Worm (Caenorhabditis elegans): Measurements from ENCODE around the gene srz-101.

srz-101 gene

DNA sequence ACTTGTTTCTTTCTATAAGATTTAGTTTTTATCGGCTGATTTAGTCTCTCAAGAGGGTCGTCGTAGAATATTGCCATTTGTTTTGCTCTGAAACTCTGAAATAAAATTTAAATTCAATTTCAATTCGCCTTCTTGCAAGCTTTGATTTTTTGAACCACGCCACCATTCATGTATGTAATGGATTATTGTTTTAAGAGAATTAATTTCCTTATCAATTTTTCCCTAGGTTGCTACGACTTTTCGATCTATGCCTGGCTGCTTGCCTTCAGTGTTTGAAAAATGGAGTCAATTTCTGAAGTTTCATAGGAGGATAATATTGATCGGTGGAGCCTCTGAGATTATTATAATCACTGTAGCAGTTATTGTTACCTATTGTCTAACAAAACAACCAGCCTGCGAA, 40.9 kb downstream of the srz-101 start, which contains the start of the genes clec-38 and clec-34:
clec-38 (minus strand) TSS at position 101 of the 400 bp plus-strand sequence.
clec-34 (plus strand) TSS at position 248 of the 400 bp plus-strand sequence.
- no peak for TF ChIP-seq let-607 (tag; optimal IDR thresholded peaks at IDR 0.05)
- TF ChIP-seq F57A8.1 (GFP tag; optimal IDR thresholded peaks at IDR 0.05): no peak
- TF ChIP-seq madf-3 (GFP tag; IDR thresholded peaks at IDR 0.05): no peak
- TF ChIP-seq chd-7 (tag; optimal IDR thresholded peaks at IDR 0.05): no peak
- no peak for TF ChIP-seq D2030.7 (GFP tag; IDR thresholded peaks at IDR 0.05)
- TF ChIP-seq ets-4 (GFP tag; optimal IDR thresholded peaks at IDR 0.05): no peak
- TF ChIP-seq F49E8.2 (tag; optimal IDR thresholded peaks at IDR 0.05; ENCODE audit: insufficient read depth): no peak
- no peak for TF ChIP-seq lsy-27 (tag; optimal IDR thresholded peaks at IDR 0.05; ENCODE audit: borderline replicate concordance, insufficient read depth)
- TF ChIP-seq F37B4.10 (GFP tag; IDR thresholded peaks at IDR 0.05): no peak
- no peak for TF ChIP-seq mes-4 (tag; optimal IDR thresholded peaks at IDR 0.05)
- no peak for TF ChIP-seq lir-1 (GFP tag; conservative IDR thresholded peaks at IDR 0.05)
- no peak for TF ChIP-seq ztf-6 (GFP tag; IDR thresholded peaks at IDR 0.05)
- TF ChIP-seq sptf-2 (GFP tag; optimal IDR thresholded peaks at IDR 0.05): no peak
- TF ChIP-seq xnd-1 (tag; optimal IDR thresholded peaks at IDR 0.05): no peak
- TF ChIP-seq dpff-1 (tag; optimal IDR thresholded peaks at IDR 0.05): no peak
- no peak for TF ChIP-seq nhr-179 (tag; optimal IDR thresholded peaks at IDR 0.05)
- TF ChIP-seq ceh-91 (GFP tag; IDR thresholded peaks at IDR 0.05): no peak

- TF ChIP-seq C17E4.6 (GFP tag; IDR thresholded peaks at IDR 0.05) (no peak), F33H1.4 (GFP tag; IDR thresholded peaks at IDR 0.05) (no peak), him-1 (tag; optimal IDR thresholded peaks at IDR 0.05) (no peak), F37B4.10 (GFP tag; IDR thresholded peaks at IDR 0.05) (no peak), rcor-1 (GFP tag; IDR thresholded peaks at IDR 0.05) (no peak), ama-1 (optimal IDR thresholded peaks at IDR 0.05) (no peak), ama-1 (GFP tag; optimal IDR thresholded peaks at IDR 0.05) (no peak), zim-3 (tag; optimal IDR thresholded peaks at IDR 0.05) (no peak), F22D6.2 (tag; optimal IDR thresholded peaks at IDR 0.05) (no peak), Y53G8AR.9 (GFP tag; conservative IDR thresholded peaks at IDR 0.05) (no peak), ztf-22 (GFP tag; optimal IDR thresholded peaks at IDR 0.05) (no peak), K11D2.4 (GFP tag; IDR thresholded peaks at IDR 0.05) (no peak), F39B2.1 (GFP tag; IDR thresholded peaks at IDR 0.05) (no peak), ccch-3 (GFP tag; optimal IDR thresholded peaks at IDR 0.05) (no peak), hlh-12 (tag; optimal IDR thresholded peaks at IDR 0.05) (no peak), mcd-1 (GFP tag; IDR thresholded peaks at IDR 0.05) (no peak), ceh-27 (GFP tag; optimal IDR thresholded peaks at IDR 0.05) (no peak), tbp1 (GFP tag; optimal IDR thresholded peaks at IDR 0.05) (no peak)
These were observed 44.5 kb downstream of the srz-101 start, which contains the start of the genes clec-29 and clec-39 for ce11 chrV:16739100-16739499. Gene clec-29, minus strand, starts transcription at chrV:16739200. Gene clec-39, plus strand, starts transcription at chrV:16739268.

- TF ChIP-seq Y56A3A.18 (GFP tag; IDR thresholded peaks at IDR 0.05): no peak
- no peak for TF ChIP-seq repo-1 (tag; optimal IDR thresholded peaks at IDR 0.05)
- no peak for TF ChIP-seq zim-3 (tag; optimal IDR thresholded peaks at IDR 0.05)
- no peak for TF ChIP-seq egl-44 (GFP tag; IDR thresholded peaks at IDR 0.05)
- no peak for TF ChIP-seq bed-1 (GFP tag; IDR thresholded peaks at IDR 0.05)
- no peak for TF ChIP-seq ZK185.1 (tag; optimal IDR thresholded peaks at IDR 0.05; ENCODE audit: poor library complexity, severe bottlenecking)
- TF ChIP-seq tlf-1 (GFP tag; optimal IDR thresholded peaks at IDR 0.05): no peak
- no peak for TF ChIP-seq F52B5.7 (tag; optimal IDR thresholded peaks at IDR 0.05)
- TF ChIP-seq F10E7.11 (tag; optimal IDR thresholded peaks at IDR 0.05): no peak
- TF ChIP-seq let-607 (tag; optimal IDR thresholded peaks at IDR 0.05): no peak
- no peak for TF ChIP-seq ceh-91 (GFP tag; IDR thresholded peaks at IDR 0.05)
- TF ChIP-seq nfya-1 (tag; optimal IDR thresholded peaks at IDR 0.05; ENCODE audit: borderline replicate concordance, insufficient read depth): no peak
- no peak for TF ChIP-seq attf-3 (GFP tag; conservative IDR thresholded peaks at IDR 0.05)
- TF ChIP-seq T26A5.8 (tag; optimal IDR thresholded peaks at IDR 0.05): no peak
- TF ChIP-seq tbx-9 (tag; optimal IDR thresholded peaks at IDR 0.05; ENCODE audit: borderline replicate concordance): no peak
These were observed 47.5 kb downstream of the srz-101 start, which contains the start of gene T25E12.6 for ce11 chrV:16742123-16742522. Gene T25E12.6, plus strand, starts transcription at chrV:16742423.
